Fruit fly (Drosophila melanogaster) whole organism, pupa: ENCODE results near the gene CG34242.

Experiments used
- CG12605 ChIP-seq: fragments of 200-800 bp; sonication (Bioruptor generic); IDR thresholded peaks from 2 replicates; pipeline ENCODE4 v1.3.6; 2022; ENCODE audit warnings: missing biosample characterization, missing genetic modification characterization
- CG34367 ChIP-seq: fragments of 200-800 bp; sonication (Bioruptor generic); optimal IDR thresholded peaks from 2 replicates; lab custom pipeline; 2018; ENCODE audit warnings: missing biosample characterization, mild to moderate bottlenecking, missing genetic modification characterization
- CG8301 ChIP-seq: fragments of 200-800 bp; sonication (Bioruptor generic); optimal IDR thresholded peaks from 2 replicates; lab custom pipeline; 2018; ENCODE audit warnings: missing biosample characterization, mild to moderate bottlenecking, missing genetic modification characterization
- CG9948 ChIP-seq: fragments of 200-800 bp; sonication (Bioruptor generic); optimal IDR thresholded peaks from 2 replicates; lab custom pipeline; 2018; ENCODE audit warnings: missing biosample characterization, mild to moderate bottlenecking, missing genetic modification characterization, moderate library complexity
- Snoo ChIP-seq: fragments of 200-800 bp; sonication (Bioruptor generic); optimal IDR thresholded peaks from 3 replicates; lab custom pipeline; 2017; ENCODE audit warnings: missing biosample characterization, mild to moderate bottlenecking, missing genetic modification characterization, inconsistent platforms
- fd96Ca ChIP-seq: fragments of 200-800 bp; sonication (Bioruptor generic); IDR thresholded peaks from 3 replicates; pipeline ENCODE4 v1.3.6; 2022; ENCODE audit warnings: missing biosample characterization, missing genetic modification characterization
- gl ChIP-seq: fragments of 200-800 bp; sonication (Bioruptor generic); optimal IDR thresholded peaks from 2 replicates; lab custom pipeline; 2018; ENCODE audit warnings: missing biosample characterization, mild to moderate bottlenecking, missing genetic modification characterization
- rn ChIP-seq: fragments of 200-800 bp; sonication (Bioruptor generic); IDR thresholded peaks from 2 replicates; pipeline ENCODE4 v1.3.6; 2022; ENCODE audit warnings: missing biosample characterization, missing genetic modification characterization

dm6 chr3L:12580212-12580676 lies 46.4 kb downstream of the CG34242 start, which contains the start of gene ara:
- no peak for TF ChIP-seq rn (GFP tag; lab: Robert Waterston, UW)
- no peak for TF ChIP-seq CG12605
- TF ChIP-seq CG9948 (tag; lab: Kevin White, UChicago) = no peak
- no peak for TF ChIP-seq fd96Ca (GFP tag; lab: Robert Waterston, UW)
- TF ChIP-seq CG34367 (tag; lab: Kevin White, UChicago) = no peak
- no peak for TF ChIP-seq CG8301 (tag; lab: Kevin White, UChicago)
- no peak for TF ChIP-seq Snoo (tag; lab: Kevin White, UChicago)
- TF ChIP-seq gl (tag; lab: Kevin White, UChicago) = no peak
